Fruit fly (Drosophila melanogaster): ENCODE measurements around the gene PolG1.
A peak's percentile ranks its signal among the peaks of the same experiment; 100 is the strongest.

PolG1 gene

dm6 chr2L:13837579-13837978 is 10.0 kb upstream of the PolG1 start:
- no peak for TF ChIP-seq CG17801 (GFP tag; optimal IDR thresholded peaks at IDR 0.05; ENCODE audit: partially characterized antibody)

DNA sequence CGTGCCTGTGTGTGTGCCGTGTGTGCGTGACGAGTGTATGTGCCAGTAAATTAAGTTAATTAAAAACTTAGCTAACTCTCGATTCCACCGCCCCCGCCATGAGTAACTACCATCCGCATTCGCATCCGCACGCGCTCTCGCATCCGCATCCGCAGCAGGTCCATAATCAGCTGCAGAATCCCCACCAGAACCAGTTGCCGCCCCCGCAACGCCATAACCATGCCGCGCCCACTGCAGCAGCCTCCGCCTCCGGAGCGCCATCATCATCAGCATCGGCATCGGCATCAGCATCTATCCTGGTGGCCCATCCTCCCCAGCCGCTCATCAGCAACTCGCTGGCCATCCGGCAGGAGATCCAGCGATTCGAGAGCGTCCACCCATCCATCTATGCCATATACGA is 8.4 kb upstream of the PolG1 start:
- no peak for TF ChIP-seq CG17801 (GFP tag; optimal IDR thresholded peaks at IDR 0.05; ENCODE audit: partially characterized antibody)

- TF ChIP-seq CG17801 (GFP tag; optimal IDR thresholded peaks at IDR 0.05; ENCODE audit: partially characterized antibody) = peak; percentile 100
Measured at dm6 chr2L:13835002-13835910, 7.7 kb upstream of the PolG1 start, which contains the start of the genes mRpS23 and CenG1A. mRpS23 (minus strand) TSS chr2L:13835072. CenG1A (plus strand) TSS chr2L:13835564.

DNA sequence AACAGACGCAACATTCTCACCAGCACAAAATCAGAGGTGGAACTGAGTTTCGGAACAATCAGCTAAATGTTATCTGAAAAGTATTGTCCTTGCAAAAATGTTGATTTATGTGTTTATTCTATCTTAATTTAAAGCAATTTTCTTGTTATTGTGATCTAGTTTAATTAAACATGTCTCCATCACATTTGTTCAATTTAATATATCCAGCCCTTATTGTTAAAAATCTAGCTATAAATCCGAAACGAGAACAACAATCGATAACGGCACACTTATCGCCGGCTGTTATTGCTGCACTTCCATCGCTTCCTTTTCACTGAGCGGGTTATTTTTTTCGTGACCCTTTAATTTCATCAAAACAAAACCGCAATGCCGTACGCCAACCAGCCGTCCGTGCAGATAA is 5.5 kb upstream of the PolG1 start, which contains the start of the genes GatC, PolG2 and Polr2C:
TSS of gene GatC (minus strand) at position 48 of the 400 bp plus-strand sequence.
TSS of gene PolG2 (minus strand) at position 48 of the 400 bp plus-strand sequence.
TSS of gene Polr2C (plus strand) at position 280 of the 400 bp plus-strand sequence.
- no peak for TF ChIP-seq CG17801 (GFP tag; optimal IDR thresholded peaks at IDR 0.05; ENCODE audit: partially characterized antibody)

dm6 chr2L:13829540-13829939 is 2.0 kb upstream of the PolG1 start, which contains the start of the genes Arpc1 and Orc5:
Arpc1 (minus strand) TSS chr2L:13829741.
Orc5 (plus strand) TSS chr2L:13829837.
- TF ChIP-seq CG17801 (GFP tag; optimal IDR thresholded peaks at IDR 0.05; ENCODE audit: partially characterized antibody) = peak; percentile 26

dm6 chr2L:13820948-13821347 is 6.6 kb downstream of the PolG1 start, which contains the start of gene b:
b (plus strand) TSS chr2L:13821248.
- no peak for TF ChIP-seq CG17801 (GFP tag; optimal IDR thresholded peaks at IDR 0.05; ENCODE audit: partially characterized antibody)

- no peak for TF ChIP-seq CG17801 (GFP tag; optimal IDR thresholded peaks at IDR 0.05; ENCODE audit: partially characterized antibody)
Measured at dm6 chr2L:13820176-13820575, 7.4 kb downstream of the PolG1 start.

DNA sequence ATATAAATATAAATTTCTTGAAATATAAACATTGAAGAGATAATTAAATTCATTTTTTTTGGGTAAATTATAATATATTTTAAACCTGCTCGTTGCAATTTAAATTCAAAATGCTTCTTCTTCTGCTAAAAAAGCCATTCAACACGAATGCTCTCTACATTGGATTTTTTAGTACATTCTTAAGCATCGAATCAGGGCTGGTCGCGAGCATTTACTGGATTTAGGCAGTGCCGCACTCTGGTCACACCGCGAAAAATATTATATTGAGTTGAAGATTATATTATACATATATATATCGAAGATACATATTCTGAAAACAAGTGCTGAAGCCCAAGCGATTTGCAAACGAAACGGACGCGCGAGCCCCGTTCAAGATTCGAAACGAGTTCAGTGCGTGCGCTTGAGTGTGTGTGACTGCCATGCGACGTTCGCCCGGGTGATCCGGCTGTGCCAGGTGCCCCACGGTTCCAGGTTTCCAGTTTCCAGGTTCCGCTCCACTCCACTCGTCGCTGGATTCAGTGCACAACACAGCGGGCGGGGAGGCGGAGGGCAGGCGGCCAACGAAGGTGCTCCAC is 13.9 kb downstream of the PolG1 start, which contains the start of gene Sos:
TSS of gene Sos (plus strand) at position 213 of the 575 bp plus-strand sequence.
- no peak for TF ChIP-seq CG17801 (GFP tag; optimal IDR thresholded peaks at IDR 0.05; ENCODE audit: partially characterized antibody)

dm6 chr2L:13813156-13813555 is 14.4 kb downstream of the PolG1 start, which contains the start of gene CG16888:
CG16888 (minus strand) TSS chr2L:13813256.
- no peak for TF ChIP-seq CG17801 (GFP tag; optimal IDR thresholded peaks at IDR 0.05; ENCODE audit: partially characterized antibody)

- TF ChIP-seq CG17801 (GFP tag; optimal IDR thresholded peaks at IDR 0.05; ENCODE audit: partially characterized antibody) = no peak
Measured at dm6 chr2L:13811323-13811722, 16.2 kb downstream of the PolG1 start, which contains the start of the genes Adat1 and CG16865. Adat1 (minus strand) TSS chr2L:13811474. CG16865 (plus strand) TSS chr2L:13811522.

DNA sequence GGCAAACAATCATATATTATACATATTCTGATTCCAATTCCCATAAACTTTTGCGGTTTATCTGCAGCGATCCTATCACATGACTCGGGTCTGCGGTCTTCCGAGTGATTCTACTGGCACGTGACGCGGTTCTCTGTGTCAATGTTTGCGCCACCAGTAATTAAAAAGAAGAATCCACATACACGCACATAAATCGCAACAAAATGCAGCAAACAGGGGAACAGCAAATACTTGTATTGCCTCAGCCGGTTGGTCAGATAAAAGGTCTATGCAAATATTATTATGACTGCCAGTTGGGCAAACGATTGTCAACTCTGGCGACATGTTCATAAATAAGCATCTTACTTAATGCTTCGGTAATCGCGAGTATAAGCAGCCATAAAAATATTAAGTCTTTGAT is 19.6 kb downstream of the PolG1 start:
- TF ChIP-seq CG17801 (GFP tag; optimal IDR thresholded peaks at IDR 0.05; ENCODE audit: partially characterized antibody) = no peak

DNA sequence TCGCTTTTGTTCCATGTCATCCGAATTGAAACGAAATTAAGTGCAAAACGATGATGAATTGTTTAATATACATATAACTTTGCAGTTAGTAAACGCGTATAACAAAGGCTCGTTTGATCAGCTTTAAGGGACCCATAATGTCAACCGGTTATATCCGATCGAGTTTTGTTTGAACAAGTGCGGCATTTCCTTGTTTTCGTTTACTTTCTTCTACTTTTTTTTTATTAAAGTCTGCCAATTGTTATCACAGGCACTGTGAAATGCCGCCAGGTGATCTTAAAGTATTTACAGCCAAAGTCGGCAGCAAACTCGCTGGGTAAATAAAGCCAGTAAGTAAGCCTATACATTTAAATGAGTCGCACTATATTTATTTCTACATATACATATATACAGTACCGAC is 20.5 kb downstream of the PolG1 start:
- TF ChIP-seq CG17801 (GFP tag; optimal IDR thresholded peaks at IDR 0.05; ENCODE audit: partially characterized antibody) = no peak

DNA sequence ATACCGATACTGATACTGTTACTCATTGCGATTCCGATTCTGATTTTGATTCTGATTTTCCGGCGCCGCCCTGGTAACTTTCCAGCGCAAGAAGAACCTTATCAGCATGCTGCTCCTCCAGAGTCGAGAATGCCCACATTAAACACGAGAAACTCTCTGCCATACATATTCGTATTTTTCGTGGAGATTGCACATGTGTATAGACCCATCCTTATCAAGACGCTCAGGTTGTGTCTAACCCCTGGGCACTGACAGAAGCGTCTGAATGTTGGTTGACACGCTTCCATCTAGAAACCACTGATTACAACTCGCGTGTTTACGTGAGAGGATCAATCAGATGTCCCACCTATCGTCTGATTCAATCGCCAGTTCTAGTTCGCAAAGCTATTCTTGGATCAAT is 22.4 kb downstream of the PolG1 start:
- TF ChIP-seq CG17801 (GFP tag; optimal IDR thresholded peaks at IDR 0.05; ENCODE audit: partially characterized antibody) = no peak

DNA sequence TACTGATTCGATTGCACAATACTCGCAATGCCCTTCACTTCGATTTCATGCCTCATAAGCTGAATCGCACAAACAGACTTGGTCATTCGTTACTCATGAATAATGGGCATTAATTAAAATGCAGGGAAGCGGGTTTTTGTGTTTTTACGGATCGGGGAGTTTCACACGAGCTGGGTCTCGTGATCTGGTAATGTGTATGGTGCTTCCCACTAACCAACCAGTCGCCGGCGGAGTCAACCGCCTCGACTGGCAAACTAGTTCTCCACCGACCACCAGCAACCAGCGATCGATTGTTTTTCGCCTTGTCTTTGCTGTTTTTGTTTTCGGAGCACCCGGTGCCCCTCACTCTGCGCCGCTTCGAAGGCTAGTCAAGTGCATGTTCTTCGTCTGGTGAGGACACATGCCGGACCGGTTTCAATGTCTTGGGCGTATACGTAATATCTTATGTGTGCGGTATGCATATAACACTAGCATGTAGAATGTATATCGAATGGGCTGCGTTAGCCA is 23.0 kb downstream of the PolG1 start:
- no peak for TF ChIP-seq CG17801 (GFP tag; optimal IDR thresholded peaks at IDR 0.05; ENCODE audit: partially characterized antibody)
